Worm (Caenorhabditis elegans) whole organism, midembryonic: ENCODE measurements around the gene idpc-2.

Experiments
- flt-1 ChIP-seq: fragments of 200-800 bp; sonication (Bioruptor generic); IDR thresholded peaks from 2 replicates; pipeline ENCODE4 v1.3.6; 2022; ENCODE audit warnings: missing genetic modification characterization, missing compliant biosample characterization
- klf-2 ChIP-seq: fragments of 200-800 bp; sonication (Bioruptor generic); conservative IDR thresholded peaks from 2 replicates; pipeline ENCODE4 v1.3.6; 2022; ENCODE audit warnings: missing genetic modification reagents, missing genetic modification characterization, missing compliant biosample characterization
- med-1 ChIP-seq: sonication (generic microtip); optimal IDR thresholded peaks from 2 replicates; lab custom pipeline; 2017; ENCODE audit warnings: missing genetic modification characterization, mild to moderate bottlenecking, missing compliant biosample characterization, antibody characterized with exemption, missing genetic modification reagents; ENCODE audit not compliant: insufficient read depth

DNA sequence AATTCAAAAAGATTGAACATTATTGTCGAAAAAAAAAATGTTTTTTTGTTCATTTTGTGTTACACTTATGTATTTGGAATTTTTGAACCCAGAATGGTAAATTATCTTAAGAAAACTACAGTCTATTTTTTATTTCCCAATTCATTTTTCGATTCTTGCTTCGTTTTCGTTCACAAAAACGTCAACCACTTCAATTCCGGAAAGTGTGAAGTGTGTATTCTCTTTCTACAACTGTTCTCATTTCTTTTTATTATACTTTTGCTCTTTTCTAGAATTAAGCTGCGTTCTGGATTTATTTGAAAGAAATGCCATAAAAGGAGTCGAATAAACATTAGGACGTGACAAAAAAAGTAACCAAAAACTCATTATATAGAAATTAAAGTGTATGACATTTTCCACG lies 1.2 kb upstream of the idpc-2 start, which contains the start of gene F41E6.1:
- TF ChIP-seq med-1 (GFP tag; lab: Kevin White, UChicago): no peak
- TF ChIP-seq klf-2 (GFP tag; lab: Robert Waterston, UW): no peak
- no peak for TF ChIP-seq flt-1 (GFP tag; lab: Robert Waterston, UW)
